Worm (Caenorhabditis elegans): ENCODE measurements around the gene srh-201.

- no peak for TF ChIP-seq nhr-237 (tag; optimal IDR thresholded peaks at IDR 0.05)
- TF ChIP-seq T20F7.1 (GFP tag; optimal IDR thresholded peaks at IDR 0.05) = no peak
- no peak for TF ChIP-seq zag-1 (tag; optimal IDR thresholded peaks at IDR 0.05)
These were observed 16.6 kb upstream of the srh-201 start, which contains the start of gene C25E10.5 for ce11 chrV:9030248-9030647.

Data from whole organism, L4 larva.